Worm (Caenorhabditis elegans): ENCODE data around the gene C12D5.10.

The C12D5.10 gene

ce11 chrV:7647147-7647546 is 46.1 kb downstream of the C12D5.10 start:
- no peak for TF ChIP-seq nhr-2 (tag; optimal IDR thresholded peaks at IDR 0.05)
- no peak for TF ChIP-seq ham-2 (GFP tag; optimal IDR thresholded peaks at IDR 0.05)
- no peak for TF ChIP-seq lsy-2 (tag; optimal IDR thresholded peaks at IDR 0.05)
- TF ChIP-seq sem-2 (GFP tag; optimal IDR thresholded peaks at IDR 0.05), result no peak
- TF ChIP-seq ces-1 (GFP tag; optimal IDR thresholded peaks at IDR 0.05), result no peak
- no peak for TF ChIP-seq nhr-28 (tag; optimal IDR thresholded peaks at IDR 0.05)
- no peak for TF ChIP-seq nhr-76 (tag; optimal IDR thresholded peaks at IDR 0.05)
- no peak for TF ChIP-seq drap-1 (GFP tag; optimal IDR thresholded peaks at IDR 0.05)
- no peak for TF ChIP-seq ztf-11 (tag; optimal IDR thresholded peaks at IDR 0.05)
- no peak for TF ChIP-seq ceh-83 (GFP tag; optimal IDR thresholded peaks at IDR 0.05)
- TF ChIP-seq ceh-39 (tag; optimal IDR thresholded peaks at IDR 0.05), result no peak
- no peak for TF ChIP-seq elt-3 (tag; optimal IDR thresholded peaks at IDR 0.05)
- TF ChIP-seq nhr-12 (tag; optimal IDR thresholded peaks at IDR 0.05), result no peak
- no peak for TF ChIP-seq mab-5 (tag; optimal IDR thresholded peaks at IDR 0.05)

ce11 chrV:7645454-7645853 is 47.8 kb downstream of the C12D5.10 start, which contains the start of gene str-47:
str-47 (plus strand) TSS chrV:7645754.
- TF ChIP-seq hlh-1 (tag; optimal IDR thresholded peaks at IDR 0.05) (no peak), elt-1 (tag; optimal IDR thresholded peaks at IDR 0.05; ENCODE audit: borderline replicate concordance, insufficient read depth) (no peak), tbx-8 (GFP tag; optimal IDR thresholded peaks at IDR 0.05) (no peak), ztf-11 (tag; optimal IDR thresholded peaks at IDR 0.05) (no peak), lin-32 (GFP tag; optimal IDR thresholded peaks at IDR 0.05) (no peak), pha-4 (tag; optimal IDR thresholded peaks at IDR 0.05) (no peak), blmp-1 (tag; optimal IDR thresholded peaks at IDR 0.05) (no peak), sptf-1 (tag; optimal IDR thresholded peaks at IDR 0.05) (no peak), nhr-28 (tag; optimal IDR thresholded peaks at IDR 0.05) (no peak), nhr-2 (tag; optimal IDR thresholded peaks at IDR 0.05) (no peak), bed-3 (GFP tag; optimal IDR thresholded peaks at IDR 0.05) (no peak), unc-39 (tag; optimal IDR thresholded peaks at IDR 0.05) (no peak), lin-13 (tag; optimal IDR thresholded peaks at IDR 0.05) (no peak), zip-8 (tag; optimal IDR thresholded peaks at IDR 0.05) (no peak)

DNA sequence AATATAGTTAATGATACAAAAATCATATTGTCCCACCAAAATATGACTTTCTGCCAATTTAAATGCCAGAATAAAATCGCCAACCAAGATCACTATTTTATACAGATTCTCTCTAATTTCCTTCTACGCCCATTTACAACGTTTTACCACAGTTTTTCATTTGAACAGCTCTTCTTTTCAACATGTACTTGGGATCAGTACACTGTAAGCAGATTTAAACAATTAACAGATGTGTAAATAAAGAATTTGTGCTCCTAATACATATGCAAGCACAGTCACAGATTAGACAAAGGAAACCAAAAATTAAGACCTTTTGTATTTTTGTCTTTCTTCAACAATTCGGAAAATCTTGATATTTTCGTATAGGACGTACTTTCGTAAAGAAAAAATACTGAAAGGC is 49.9 kb downstream of the C12D5.10 start, which contains the start of gene F07C4.11:
Gene F07C4.11, minus strand, starts transcription at position 101 of the 400 bp plus-strand sequence.
- TF ChIP-seq hlh-1 (tag; optimal IDR thresholded peaks at IDR 0.05) (no peak), ham-2 (GFP tag; optimal IDR thresholded peaks at IDR 0.05) (no peak), lsy-2 (tag; optimal IDR thresholded peaks at IDR 0.05) (no peak), drap-1 (GFP tag; optimal IDR thresholded peaks at IDR 0.05) (no peak), nhr-12 (tag; optimal IDR thresholded peaks at IDR 0.05) (no peak), lin-13 (tag; optimal IDR thresholded peaks at IDR 0.05) (no peak), sem-2 (GFP tag; optimal IDR thresholded peaks at IDR 0.05) (no peak), flh-1 (GFP tag; optimal IDR thresholded peaks at IDR 0.05) (no peak), ceh-83 (GFP tag; optimal IDR thresholded peaks at IDR 0.05) (no peak), mep-1 (tag; optimal IDR thresholded peaks at IDR 0.05) (no peak), zip-8 (tag; optimal IDR thresholded peaks at IDR 0.05) (no peak), sptf-1 (tag; optimal IDR thresholded peaks at IDR 0.05) (no peak), ztf-11 (tag; optimal IDR thresholded peaks at IDR 0.05) (no peak), ces-1 (GFP tag; optimal IDR thresholded peaks at IDR 0.05) (no peak), elt-3 (tag; optimal IDR thresholded peaks at IDR 0.05) (no peak)

Data from whole organism, mixed stage, embryonic.